Worm (Caenorhabditis elegans) whole organism, L4 larva: ENCODE results near the gene ceh-37.

Experiments used
- D1046.2 ChIP-seq: fragments of 200-800 bp; sonication (Bioruptor generic); IDR thresholded peaks from 2 replicates; pipeline ENCODE4 v1.3.6; 2022; ENCODE audit warnings: missing genetic modification characterization, missing compliant biosample characterization
- F37D6.2 ChIP-seq: sonication (generic microtip); optimal IDR thresholded peaks from 2 replicates; lab custom pipeline; 2016; ENCODE audit warnings: mild to moderate bottlenecking, missing genetic modification characterization, missing compliant biosample characterization
- ZK546.5 ChIP-seq, 2 experiments: sonication (generic microtip); optimal IDR thresholded peaks; 2 replicates each; lab custom pipeline; 2017; ENCODE audit warnings: missing biosample characterization in 2 of 2, missing genetic modification characterization in 2 of 2
- gei-8 ChIP-seq: fragments of 200-800 bp; sonication (Bioruptor generic); optimal IDR thresholded peaks from 2 replicates; lab custom pipeline; 2018; ENCODE audit warnings: mild to moderate bottlenecking, missing genetic modification characterization, missing compliant biosample characterization
- lir-3 ChIP-seq: sonication (generic microtip); optimal IDR thresholded peaks from 2 replicates; lab custom pipeline; 2016; ENCODE audit warnings: mild to moderate bottlenecking, missing genetic modification characterization, missing compliant biosample characterization
- nhr-11 ChIP-seq: fragments of 150-350 bp; optimal IDR thresholded peaks from 2 replicates; lab custom pipeline; 2014; ENCODE audit warnings: missing biosample characterization, missing genetic modification characterization
- unc-39 ChIP-seq: sonication (generic microtip); optimal IDR thresholded peaks from 2 replicates; lab custom pipeline; 2017; ENCODE audit warnings: missing biosample characterization, missing genetic modification characterization
- zag-1 ChIP-seq: fragments of 150-350 bp; optimal IDR thresholded peaks from 2 replicates; lab custom pipeline; 2014; ENCODE audit warnings: missing biosample characterization, missing genetic modification characterization

DNA sequence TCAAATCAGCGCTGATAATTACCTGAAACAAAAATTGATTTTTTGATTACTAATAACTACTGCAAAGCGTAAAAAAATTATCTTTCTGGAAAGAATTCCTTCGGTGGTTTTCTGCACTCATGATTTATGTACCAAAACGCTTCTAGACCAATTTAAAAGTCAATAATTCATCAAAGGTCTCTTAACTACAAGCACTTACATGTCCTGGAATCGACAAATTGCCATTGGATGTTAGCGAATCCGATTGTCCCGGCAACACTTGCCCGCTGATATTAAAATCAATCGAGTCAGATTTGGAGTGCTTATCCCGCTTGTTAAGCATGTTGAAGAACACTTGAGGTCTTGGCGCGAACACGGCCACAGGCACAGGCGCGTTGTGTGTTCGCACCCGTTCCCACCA is 42.6 kb downstream of the ceh-37 start:
- TF ChIP-seq lir-3 (tag; lab: Kevin White, UChicago) (no peak), ZK546.5 (tag; optimal IDR thresholded peaks at IDR 0.05; lab: Kevin White, UChicago) (no peak), nhr-11 (no peak), D1046.2 (GFP tag; lab: Robert Waterston, UW) (no peak), F37D6.2 (tag; lab: Kevin White, UChicago) (no peak), unc-39 (no peak), gei-8 (GFP tag; lab: Kevin White, UChicago) (no peak), zag-1 (tag; lab: Kevin White, UChicago) (no peak)
